Worm (Caenorhabditis elegans) whole organism, L3 larva: Measurements from ENCODE around the gene Y70C5B.2.

ENCODE experiments used
- R02D3.7 ChIP-seq: fragments of 150-350 bp; optimal IDR thresholded peaks from 2 replicates; lab custom pipeline; 2014; ENCODE audit warnings: missing biosample characterization, missing genetic modification characterization
- aly-2 ChIP-seq: fragments of 150-350 bp; optimal IDR thresholded peaks from 2 replicates; lab custom pipeline; 2014; ENCODE audit warnings: missing biosample characterization, missing genetic modification characterization
- ama-1 ChIP-seq: fragments of 150-350 bp; optimal IDR thresholded peaks from 2 replicates; lab custom pipeline; 2018
- ceh-16 ChIP-seq: sonication (generic microtip); optimal IDR thresholded peaks from 2 replicates; lab custom pipeline; 2017; ENCODE audit warnings: missing biosample characterization, missing genetic modification characterization
- ceh-28 ChIP-seq: fragments of 150-350 bp; optimal IDR thresholded peaks from 2 replicates; lab custom pipeline; 2014; ENCODE audit warnings: missing biosample characterization, missing genetic modification reagents, missing genetic modification characterization
- ceh-82 ChIP-seq: fragments of 150-350 bp; optimal IDR thresholded peaks from 2 replicates; lab custom pipeline; 2014; ENCODE audit warnings: missing biosample characterization, missing genetic modification characterization
- ceh-9 ChIP-seq: sonication (generic microtip); optimal IDR thresholded peaks from 2 replicates; lab custom pipeline; 2018; ENCODE audit warnings: missing biosample characterization, missing genetic modification characterization
- daf-12 ChIP-seq: fragments of 150-350 bp; optimal IDR thresholded peaks from 2 replicates; lab custom pipeline; 2014; ENCODE audit warnings: missing biosample characterization, missing genetic modification reagents, missing genetic modification characterization
- elt-1 ChIP-seq: fragments of 150-350 bp; optimal IDR thresholded peaks from 2 replicates; lab custom pipeline; 2014; ENCODE audit warnings: missing biosample characterization, missing genetic modification characterization
- elt-3 ChIP-seq, 3 experiments: fragments of 150-350 bp in 1 of 3; sonication (generic microtip) in 2 of 3; optimal IDR thresholded peaks; 2 replicates in 2 of 3; 4 replicates in 1 of 3; lab custom pipeline; 2014 to 2017; ENCODE audit warnings: missing biosample characterization in 3 of 3, missing genetic modification characterization in 3 of 3
- fkh-2 ChIP-seq: fragments of 150-350 bp; optimal IDR thresholded peaks from 2 replicates; lab custom pipeline; 2014; ENCODE audit warnings: missing biosample characterization, missing genetic modification reagents, missing genetic modification characterization
- fos-1 ChIP-seq: fragments of 150-350 bp; optimal IDR thresholded peaks from 2 replicates; lab custom pipeline; 2014; ENCODE audit warnings: missing biosample characterization, missing genetic modification characterization
- hmg-11 ChIP-seq: sonication (generic microtip); optimal IDR thresholded peaks from 2 replicates; lab custom pipeline; 2016; ENCODE audit warnings: missing genetic modification characterization, missing compliant biosample characterization
- jun-1 ChIP-seq: fragments of 150-350 bp; optimal IDR thresholded peaks from 2 replicates; lab custom pipeline; 2014; ENCODE audit warnings: missing biosample characterization, missing genetic modification reagents, missing genetic modification characterization
- lin-39 ChIP-seq: fragments of 150-350 bp; optimal IDR thresholded peaks from 2 replicates; lab custom pipeline; 2018; ENCODE audit warnings: missing biosample characterization, missing genetic modification reagents, missing genetic modification characterization
- lsy-12 ChIP-seq: sonication (generic microtip); optimal IDR thresholded peaks from 2 replicates; lab custom pipeline; 2016; ENCODE audit warnings: mild to moderate bottlenecking, missing genetic modification characterization, missing compliant biosample characterization
- mdl-1 ChIP-seq: fragments of 150-350 bp; optimal IDR thresholded peaks from 2 replicates; lab custom pipeline; 2014; ENCODE audit warnings: missing biosample characterization, missing genetic modification characterization
- mml-1 ChIP-seq: fragments of 150-350 bp; sonication (generic microtip); optimal IDR thresholded peaks from 3 replicates; lab custom pipeline; 2014; ENCODE audit warnings: missing biosample characterization, missing genetic modification characterization
- nhr-11 ChIP-seq: fragments of 150-350 bp; optimal IDR thresholded peaks from 2 replicates; lab custom pipeline; 2014; ENCODE audit warnings: missing biosample characterization, missing genetic modification characterization
- nhr-12 ChIP-seq: fragments of 150-350 bp; optimal IDR thresholded peaks from 2 replicates; lab custom pipeline; 2014; ENCODE audit warnings: missing biosample characterization, missing genetic modification characterization
- nhr-237 ChIP-seq: fragments of 150-350 bp; optimal IDR thresholded peaks from 2 replicates; lab custom pipeline; 2014; ENCODE audit warnings: missing biosample characterization, missing genetic modification characterization
- nhr-25 ChIP-seq: sonication (generic microtip); optimal IDR thresholded peaks from 2 replicates; lab custom pipeline; 2017; ENCODE audit warnings: missing biosample characterization, missing genetic modification characterization
- nhr-28 ChIP-seq: fragments of 150-350 bp; optimal IDR thresholded peaks from 2 replicates; lab custom pipeline; 2014; ENCODE audit warnings: missing biosample characterization, missing genetic modification characterization
- nhr-43 ChIP-seq: sonication (generic microtip); optimal IDR thresholded peaks from 2 replicates; lab custom pipeline; 2016; ENCODE audit warnings: mild to moderate bottlenecking, missing genetic modification characterization, missing compliant biosample characterization; ENCODE audit not compliant: poor library complexity, severe bottlenecking
- nhr-67 ChIP-seq: fragments of 150-350 bp; optimal IDR thresholded peaks from 2 replicates; lab custom pipeline; 2014; ENCODE audit warnings: missing biosample characterization, missing genetic modification characterization
- nhr-77 ChIP-seq: fragments of 150-350 bp; optimal IDR thresholded peaks from 2 replicates; lab custom pipeline; 2014; ENCODE audit warnings: missing biosample characterization, missing genetic modification characterization
- pha-4 ChIP-seq: fragments of 150-350 bp; optimal IDR thresholded peaks from 2 replicates; lab custom pipeline; 2014; ENCODE audit warnings: missing biosample characterization, missing genetic modification reagents, missing genetic modification characterization
- sea-2 ChIP-seq: fragments of 150-350 bp; sonication (generic microtip); optimal IDR thresholded peaks from 4 replicates; lab custom pipeline; 2014; ENCODE audit warnings: missing biosample characterization, missing genetic modification reagents, missing genetic modification characterization
- snpc-4 ChIP-seq: fragments of 150-350 bp; optimal IDR thresholded peaks from 2 replicates; lab custom pipeline; 2014; ENCODE audit warnings: missing biosample characterization, missing genetic modification characterization
- tbx-2 ChIP-seq: sonication (generic microtip); optimal IDR thresholded peaks from 2 replicates; lab custom pipeline; 2016; ENCODE audit warnings: mild to moderate bottlenecking, missing genetic modification characterization, missing compliant biosample characterization
- unc-62 ChIP-seq: fragments of 150-350 bp; sonication (generic microtip); optimal IDR thresholded peaks from 4 replicates; lab custom pipeline; 2014; ENCODE audit warnings: missing biosample characterization, missing genetic modification reagents, missing genetic modification characterization
- zag-1 ChIP-seq: fragments of 150-350 bp; optimal IDR thresholded peaks from 2 replicates; lab custom pipeline; 2014; ENCODE audit warnings: missing biosample characterization, missing genetic modification characterization
- ztf-11 ChIP-seq: fragments of 150-350 bp; optimal IDR thresholded peaks from 2 replicates; lab custom pipeline; 2014; ENCODE audit warnings: missing biosample characterization, missing genetic modification characterization

Gene Y70C5B.2

DNA sequence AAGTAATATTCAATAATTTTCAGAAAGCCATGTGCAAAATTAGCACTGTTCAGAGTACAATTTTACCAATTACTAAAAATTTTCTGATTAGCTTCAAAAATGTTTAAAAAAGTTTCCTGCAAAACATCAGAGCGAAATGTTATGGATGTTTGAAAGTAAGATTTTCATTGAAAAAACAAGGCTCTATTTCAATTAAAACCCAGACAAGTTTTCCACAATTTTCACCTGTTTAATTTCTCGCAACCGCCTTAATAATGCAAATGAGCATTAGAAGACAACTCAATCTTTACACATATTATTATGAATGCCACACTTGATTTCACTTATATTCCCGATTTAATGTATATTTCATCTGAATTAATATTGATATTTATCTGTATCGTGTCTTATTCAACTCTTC is 33.8 kb upstream of the Y70C5B.2 start, which contains the start of gene srz-101:
Gene srz-101 (plus strand): TSS at position 301 of the 400 bp plus-strand sequence.
- TF ChIP-seq nhr-237 = no peak
- TF ChIP-seq ama-1 (lab: Kevin White, UChicago) = no peak
- no peak for TF ChIP-seq elt-3 (tag; optimal IDR thresholded peaks at IDR 0.05; lab: Kevin White, UChicago)
- TF ChIP-seq nhr-43 (tag; lab: Kevin White, UChicago) = no peak
- TF ChIP-seq nhr-28 (tag; lab: Kevin White, UChicago) = no peak
- TF ChIP-seq ztf-11 (tag; lab: Kevin White, UChicago) = no peak
- TF ChIP-seq ceh-28 = no peak
- TF ChIP-seq zag-1 (tag; lab: Kevin White, UChicago) = no peak
- no peak for TF ChIP-seq ceh-82 (tag; lab: Kevin White, UChicago)
- TF ChIP-seq nhr-12 (tag; lab: Kevin White, UChicago) = no peak
- TF ChIP-seq mml-1 (tag; lab: Kevin White, UChicago) = no peak
- TF ChIP-seq hmg-11 (tag; lab: Kevin White, UChicago) = no peak
- TF ChIP-seq fkh-2 (tag; lab: Kevin White, UChicago) = no peak

DNA sequence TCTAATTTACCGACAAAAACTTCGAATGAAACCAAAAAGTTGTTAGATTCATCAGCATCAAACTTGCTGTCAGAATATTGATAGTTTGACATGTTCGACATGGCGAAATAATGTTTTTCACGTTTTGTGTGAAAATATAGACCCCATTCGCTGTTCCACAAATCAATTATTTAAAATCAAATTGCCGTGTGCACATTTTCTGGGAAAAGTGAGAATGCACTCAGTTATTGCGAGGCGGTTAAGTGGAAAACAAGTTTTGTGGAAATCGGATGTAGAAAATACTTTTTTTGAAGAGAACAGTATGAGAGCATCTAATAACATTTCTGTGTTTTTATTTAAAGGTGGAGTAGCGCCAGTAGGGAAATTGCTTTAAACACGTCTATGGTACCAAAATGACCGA is 33.0 kb upstream of the Y70C5B.2 start, which contains the start of gene srw-42:
Gene srw-42 (minus strand): TSS at position 101 of the 400 bp plus-strand sequence.
- TF ChIP-seq ceh-16 (tag; lab: Kevin White, UChicago) (no peak), nhr-11 (tag; lab: Kevin White, UChicago) (no peak), lin-39 (tag; lab: Kevin White, UChicago) (no peak), sea-2 (GFP tag; lab: Kevin White, UChicago) (no peak), ceh-28 (no peak), ceh-9 (tag; lab: Kevin White, UChicago) (no peak)

DNA sequence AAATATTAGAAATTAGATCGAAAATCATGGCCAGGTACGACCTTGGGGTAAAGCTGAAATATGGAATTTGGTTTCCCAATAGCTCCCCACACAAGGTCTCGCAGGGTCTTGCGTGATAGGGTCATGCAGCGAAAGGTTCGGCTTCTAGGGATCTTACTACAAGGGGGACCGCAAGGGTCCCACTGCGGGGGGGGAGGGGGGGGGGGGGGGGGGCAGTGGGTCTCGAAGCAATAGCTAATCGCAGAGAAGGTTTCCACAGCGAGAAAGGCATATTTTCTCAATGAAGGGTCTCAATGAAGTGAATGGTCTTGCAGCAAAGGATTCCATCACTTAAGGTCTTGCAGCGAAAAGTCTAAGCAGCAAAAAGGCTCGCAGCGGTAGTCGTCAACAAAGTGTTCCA is 32.3 kb upstream of the Y70C5B.2 start:
- TF ChIP-seq lin-39 (tag; lab: Kevin White, UChicago) = no peak
- no peak for TF ChIP-seq ztf-11 (tag; lab: Kevin White, UChicago)
- no peak for TF ChIP-seq ceh-9 (tag; lab: Kevin White, UChicago)

DNA sequence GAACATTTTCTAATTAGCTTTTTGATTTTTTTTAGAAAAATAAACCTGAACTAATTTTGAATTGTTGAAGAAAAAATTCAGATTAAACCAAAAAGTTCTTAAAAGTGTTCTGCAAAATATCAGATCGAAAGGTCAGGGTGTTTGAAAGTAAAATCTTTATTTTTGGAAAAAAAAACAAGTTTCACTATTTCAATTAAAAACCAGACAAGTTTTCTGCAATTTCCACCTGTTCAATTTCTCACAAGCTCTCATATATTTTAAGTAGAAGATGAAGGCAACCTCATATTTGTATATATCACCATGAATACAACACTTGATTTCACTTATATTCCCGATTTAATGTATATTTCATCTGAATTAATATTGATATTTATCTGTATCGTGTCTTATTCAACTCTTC is 26.5 kb upstream of the Y70C5B.2 start, which contains the start of gene srz-102:
Gene srz-102 (plus strand): TSS at position 301 of the 400 bp plus-strand sequence.
- TF ChIP-seq ceh-9 (tag; lab: Kevin White, UChicago) = no peak
- no peak for TF ChIP-seq nhr-25 (tag; lab: Kevin White, UChicago)
- TF ChIP-seq daf-12 (tag; lab: Kevin White, UChicago) = no peak
- no peak for TF ChIP-seq unc-62 (GFP tag; lab: Kevin White, UChicago)
- no peak for TF ChIP-seq mdl-1
- TF ChIP-seq tbx-2 (tag; lab: Kevin White, UChicago) = no peak
- no peak for TF ChIP-seq fos-1 (tag; lab: Kevin White, UChicago)
- no peak for TF ChIP-seq nhr-237
- TF ChIP-seq elt-1 = no peak
- TF ChIP-seq jun-1 (tag; lab: Kevin White, UChicago) = no peak

DNA sequence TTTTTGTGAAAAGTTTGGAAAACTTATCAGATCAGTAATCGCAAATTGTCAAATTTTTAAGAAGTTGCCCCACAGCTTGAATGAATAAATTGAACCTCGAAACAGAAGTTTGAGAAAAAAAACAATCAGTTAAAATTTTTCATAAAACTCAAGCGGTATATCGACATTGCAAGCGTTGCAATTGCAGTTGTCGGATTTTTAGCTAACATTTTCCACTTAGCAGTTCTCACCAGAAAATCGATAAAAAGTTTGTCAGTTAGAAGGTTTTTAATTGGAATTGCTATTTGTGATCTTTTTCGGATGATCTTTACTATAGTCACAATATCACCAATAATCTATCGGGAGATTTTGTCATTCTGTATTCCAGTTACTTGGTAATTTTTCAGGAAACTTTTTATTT is 25.0 kb upstream of the Y70C5B.2 start, which contains the start of gene srw-43:
Gene srw-43 (plus strand): TSS at position 301 of the 400 bp plus-strand sequence.
- TF ChIP-seq lsy-12 (tag; lab: Kevin White, UChicago) (no peak), aly-2 (tag; lab: Kevin White, UChicago) (no peak), nhr-12 (tag; lab: Kevin White, UChicago) (no peak), elt-3 (tag; optimal IDR thresholded peaks at IDR 0.05; lab: Kevin White, UChicago) (no peak), nhr-67 (tag; lab: Kevin White, UChicago) (no peak), snpc-4 (tag; lab: Kevin White, UChicago) (no peak), mdl-1 (no peak), pha-4 (tag; lab: Kevin White, UChicago) (no peak), mml-1 (tag; lab: Kevin White, UChicago) (no peak), ama-1 (lab: Kevin White, UChicago) (no peak), ceh-16 (tag; lab: Kevin White, UChicago) (no peak), ztf-11 (tag; lab: Kevin White, UChicago) (no peak), nhr-77 (tag; lab: Kevin White, UChicago) (no peak), R02D3.7 (tag; lab: Kevin White, UChicago) (no peak), unc-62 (GFP tag; lab: Kevin White, UChicago) (no peak), ceh-28 (no peak), nhr-43 (tag; lab: Kevin White, UChicago) (no peak), fos-1 (tag; lab: Kevin White, UChicago) (no peak)
